Worm (Caenorhabditis elegans): ENCODE results near the gene T16H12.3.

- no peak for TF ChIP-seq sptf-2 (GFP tag; optimal IDR thresholded peaks at IDR 0.05)
- no peak for TF ChIP-seq unc-130 (GFP tag; optimal IDR thresholded peaks at IDR 0.05)
- TF ChIP-seq unc-62 (GFP tag; optimal IDR thresholded peaks at IDR 0.05), result no peak
- no peak for TF ChIP-seq ztf-28 (GFP tag; IDR thresholded peaks at IDR 0.05)
- TF ChIP-seq mcd-1 (GFP tag; IDR thresholded peaks at IDR 0.05), result no peak
- no peak for TF ChIP-seq nhr-90 (tag; optimal IDR thresholded peaks at IDR 0.05)
Observed at ce11 chrIII:10118818-10119217, 35.7 kb upstream of the T16H12.3 start, which contains the start of gene ZK1128.3.

All from whole organism, young adult.